Fruit fly (Drosophila melanogaster) whole organism, pupa: ENCODE results near the gene CG31810.

Experiments
- CG10348 ChIP-seq: fragments of 200-800 bp; sonication (Bioruptor generic); IDR thresholded peaks from 2 replicates; pipeline ENCODE4 v1.3.6; 2022; ENCODE audit warnings: missing biosample characterization, missing genetic modification characterization
- CG12605 ChIP-seq: fragments of 200-800 bp; sonication (Bioruptor generic); IDR thresholded peaks from 2 replicates; pipeline ENCODE4 v1.3.6; 2022; ENCODE audit warnings: missing biosample characterization, missing genetic modification characterization
- CG13204 ChIP-seq: fragments of 200-800 bp; sonication (Bioruptor generic); optimal IDR thresholded peaks from 2 replicates; lab custom pipeline; 2018; ENCODE audit warnings: missing biosample characterization, mild to moderate bottlenecking, missing genetic modification characterization, moderate library complexity
- CG14655 ChIP-seq: fragments of 200-800 bp; sonication (Bioruptor generic); optimal IDR thresholded peaks from 3 replicates; lab custom pipeline; 2017; ENCODE audit warnings: mild to moderate bottlenecking, missing biosample characterization, missing genetic modification reagents, missing genetic modification characterization
- CG15710 ChIP-seq: fragments of 200-800 bp; sonication (Bioruptor generic); optimal IDR thresholded peaks from 2 replicates; lab custom pipeline; 2018; ENCODE audit warnings: missing biosample characterization, mild to moderate bottlenecking, missing genetic modification characterization, moderate library complexity
- CG17806 ChIP-seq: fragments of 200-800 bp; sonication (Bioruptor generic); optimal IDR thresholded peaks from 2 replicates; lab custom pipeline; 2018; ENCODE audit warnings: missing biosample characterization, mild to moderate bottlenecking, missing genetic modification characterization, moderate library complexity
- CG32121 ChIP-seq: fragments of 200-800 bp; sonication (Bioruptor generic); IDR thresholded peaks from 2 replicates; pipeline ENCODE4 v1.3.6; 2022; ENCODE audit warnings: missing biosample characterization, missing genetic modification characterization
- CG34367 ChIP-seq: fragments of 200-800 bp; sonication (Bioruptor generic); optimal IDR thresholded peaks from 2 replicates; lab custom pipeline; 2018; ENCODE audit warnings: missing biosample characterization, mild to moderate bottlenecking, missing genetic modification characterization
- CG4496 ChIP-seq: fragments of 200-800 bp; sonication (Bioruptor generic); IDR thresholded peaks from 3 replicates; pipeline ENCODE4 v1.3.6; 2022; ENCODE audit warnings: missing biosample characterization, missing genetic modification characterization
- CG8159 ChIP-seq: fragments of 200-800 bp; sonication (Bioruptor generic); optimal IDR thresholded peaks from 3 replicates; lab custom pipeline; 2018; ENCODE audit warnings: missing biosample characterization, mild to moderate bottlenecking, missing genetic modification characterization, moderate library complexity
- CG8301 ChIP-seq: fragments of 200-800 bp; sonication (Bioruptor generic); optimal IDR thresholded peaks from 2 replicates; lab custom pipeline; 2018; ENCODE audit warnings: missing biosample characterization, mild to moderate bottlenecking, missing genetic modification characterization
- CG9948 ChIP-seq: fragments of 200-800 bp; sonication (Bioruptor generic); optimal IDR thresholded peaks from 2 replicates; lab custom pipeline; 2018; ENCODE audit warnings: missing biosample characterization, mild to moderate bottlenecking, missing genetic modification characterization, moderate library complexity
- D1 ChIP-seq: fragments of 200-800 bp; sonication (Bioruptor generic); optimal IDR thresholded peaks from 2 replicates; lab custom pipeline; 2018; ENCODE audit warnings: missing biosample characterization, mild to moderate bottlenecking, missing genetic modification characterization, moderate library complexity
- EcR ChIP-seq: fragments of 200-800 bp; sonication (Bioruptor generic); optimal IDR thresholded peaks from 3 replicates; lab custom pipeline; 2019; ENCODE audit warnings: missing biosample characterization, missing genetic modification characterization, mild to moderate bottlenecking, moderate library complexity, missing genetic modification reagents
- Ets98B ChIP-seq: fragments of 200-800 bp; sonication (Bioruptor generic); IDR thresholded peaks from 2 replicates; pipeline ENCODE4 v1.3.6; 2022; ENCODE audit warnings: missing biosample characterization, missing genetic modification characterization
- Pif1A ChIP-seq: fragments of 200-800 bp; sonication (Bioruptor generic); optimal IDR thresholded peaks from 3 replicates; lab custom pipeline; 2016; ENCODE audit warnings: missing biosample characterization, missing genetic modification characterization
- Pif1B ChIP-seq: fragments of 200-800 bp; sonication (Bioruptor generic); optimal IDR thresholded peaks from 3 replicates; lab custom pipeline; 2016; ENCODE audit warnings: missing biosample characterization, missing genetic modification characterization
- Snoo ChIP-seq: fragments of 200-800 bp; sonication (Bioruptor generic); optimal IDR thresholded peaks from 3 replicates; lab custom pipeline; 2017; ENCODE audit warnings: missing biosample characterization, mild to moderate bottlenecking, missing genetic modification characterization, inconsistent platforms
- fd96Ca ChIP-seq: fragments of 200-800 bp; sonication (Bioruptor generic); IDR thresholded peaks from 3 replicates; pipeline ENCODE4 v1.3.6; 2022; ENCODE audit warnings: missing biosample characterization, missing genetic modification characterization
- gl ChIP-seq: fragments of 200-800 bp; sonication (Bioruptor generic); optimal IDR thresholded peaks from 2 replicates; lab custom pipeline; 2018; ENCODE audit warnings: missing biosample characterization, mild to moderate bottlenecking, missing genetic modification characterization
- rn ChIP-seq: fragments of 200-800 bp; sonication (Bioruptor generic); IDR thresholded peaks from 2 replicates; pipeline ENCODE4 v1.3.6; 2022; ENCODE audit warnings: missing biosample characterization, missing genetic modification characterization

The CG31810 gene

dm6 chr2L:16843336-16843735 lies 8.8 kb downstream of the CG31810 start:
- peak; percentile 46 for TF ChIP-seq CG32121
- TF ChIP-seq D1 (tag; lab: Kevin White, UChicago), result no peak
- TF ChIP-seq CG14655 (GFP tag; lab: Kevin White, UChicago), result peak; percentile 24
- peak; percentile 40 for TF ChIP-seq Snoo
- no peak for TF ChIP-seq CG10348 (GFP tag; lab: Robert Waterston, UW)
- no peak for TF ChIP-seq gl (tag; lab: Kevin White, UChicago)
- TF ChIP-seq CG8301 (tag; lab: Kevin White, UChicago), result peak; percentile 28
- TF ChIP-seq EcR (GFP tag; lab: Kevin White, UChicago), result no peak
- peak; percentile 41; the same call in 1 of the 3 replicates for TF ChIP-seq CG4496
- no peak; the same call in 2 of the 3 replicates for TF ChIP-seq fd96Ca (GFP tag; lab: Robert Waterston, UW)
- TF ChIP-seq Ets98B (GFP tag; lab: Robert Waterston, UW), result 0 out of 2 replicates have a peak, but pooled peaks have one; percentile 7
- no peak for TF ChIP-seq CG8159
- no peak for TF ChIP-seq CG12605 (GFP tag; lab: Robert Waterston, UW)
- TF ChIP-seq Pif1A (GFP tag; lab: Kevin White, UChicago), result no peak
- peak; percentile 7 for TF ChIP-seq CG9948

- TF ChIP-seq gl (tag; lab: Kevin White, UChicago) (no peak), CG34367 (tag; lab: Kevin White, UChicago) (no peak), D1 (tag; lab: Kevin White, UChicago) (no peak), Ets98B (GFP tag; lab: Robert Waterston, UW) (no peak), Pif1A (GFP tag; lab: Kevin White, UChicago) (peak; percentile 52), rn (GFP tag; lab: Robert Waterston, UW) (no peak), CG4496 (no peak), CG12605 (GFP tag; lab: Robert Waterston, UW) (no peak), Snoo (no peak), Pif1B (GFP tag; lab: Kevin White, UChicago) (peak; percentile 27)
Observed at dm6 chr2L:16842505-16842904, 9.7 kb downstream of the CG31810 start.

- no peak for TF ChIP-seq CG32121
- no peak for TF ChIP-seq Pif1A (GFP tag; lab: Kevin White, UChicago)
- no peak for TF ChIP-seq CG17806 (tag; lab: Kevin White, UChicago)
- TF ChIP-seq Pif1B (GFP tag; lab: Kevin White, UChicago), result no peak
- no peak for TF ChIP-seq CG14655 (GFP tag; lab: Kevin White, UChicago)
- TF ChIP-seq CG9948, result no peak
- TF ChIP-seq Snoo, result no peak
- no peak for TF ChIP-seq CG8159
- TF ChIP-seq D1 (tag; lab: Kevin White, UChicago), result no peak
- TF ChIP-seq CG34367 (tag; lab: Kevin White, UChicago), result no peak
- TF ChIP-seq CG4496, result no peak
- no peak for TF ChIP-seq rn (GFP tag; lab: Robert Waterston, UW)
- no peak for TF ChIP-seq CG8301 (tag; lab: Kevin White, UChicago)
Observed at dm6 chr2L:16839665-16840064, 12.5 kb downstream of the CG31810 start.

dm6 chr2L:16837672-16838071 lies 14.5 kb downstream of the CG31810 start, which contains the start of the genes SclA and SclB:
Gene SclA (plus strand): TSS chr2L:16837972.
Gene SclB (plus strand): TSS chr2L:16837972.
- TF ChIP-seq CG12605 (GFP tag; lab: Robert Waterston, UW) (no peak), CG4496 (no peak)

- no peak for TF ChIP-seq CG34367 (tag; lab: Kevin White, UChicago)
- TF ChIP-seq CG15710 (tag; lab: Kevin White, UChicago), result no peak
- TF ChIP-seq CG13204 (GFP tag; lab: Kevin White, UChicago), result no peak
- no peak for TF ChIP-seq EcR (GFP tag; lab: Kevin White, UChicago)
- TF ChIP-seq CG8159, result no peak
- no peak for TF ChIP-seq CG8301 (tag; lab: Kevin White, UChicago)
- TF ChIP-seq CG10348 (GFP tag; lab: Robert Waterston, UW), result no peak
- TF ChIP-seq rn (GFP tag; lab: Robert Waterston, UW), result no peak
- TF ChIP-seq CG12605 (GFP tag; lab: Robert Waterston, UW), result no peak
- no peak for TF ChIP-seq CG32121
- no peak for TF ChIP-seq Pif1A (GFP tag; lab: Kevin White, UChicago)
- no peak for TF ChIP-seq fd96Ca (GFP tag; lab: Robert Waterston, UW)
- no peak for TF ChIP-seq gl (tag; lab: Kevin White, UChicago)
- no peak for TF ChIP-seq Ets98B (GFP tag; lab: Robert Waterston, UW)
- TF ChIP-seq CG17806 (tag; lab: Kevin White, UChicago), result no peak
- TF ChIP-seq Snoo, result no peak
- TF ChIP-seq D1 (tag; lab: Kevin White, UChicago), result no peak
- no peak for TF ChIP-seq CG14655 (GFP tag; lab: Kevin White, UChicago)
- no peak for TF ChIP-seq Pif1B (GFP tag; lab: Kevin White, UChicago)
Observed at dm6 chr2L:16837158-16837557, 15.0 kb downstream of the CG31810 start, which contains the start of gene Nepl9. Gene Nepl9 (minus strand): TSS chr2L:16837258.

- TF ChIP-seq CG32121 (no peak), CG17806 (tag; lab: Kevin White, UChicago) (no peak), CG15710 (tag; lab: Kevin White, UChicago) (no peak), rn (GFP tag; lab: Robert Waterston, UW) (no peak), Snoo (no peak), Pif1B (GFP tag; lab: Kevin White, UChicago) (no peak), CG9948 (no peak), Ets98B (GFP tag; lab: Robert Waterston, UW) (no peak), CG14655 (GFP tag; lab: Kevin White, UChicago) (no peak), CG10348 (GFP tag; lab: Robert Waterston, UW) (no peak), CG8159 (no peak), CG13204 (GFP tag; lab: Kevin White, UChicago) (no peak), D1 (tag; lab: Kevin White, UChicago) (no peak)
Observed at dm6 chr2L:16834402-16834801, 17.8 kb downstream of the CG31810 start, which contains the start of gene CG13282. Gene CG13282 (minus strand): TSS chr2L:16834502.
